Fruit fly (Drosophila melanogaster): ENCODE results near the gene Or33b.
A peak's percentile ranks its signal among the peaks of the same experiment; 100 is the strongest.

The Or33b gene

dm6 chr2L:11955839-11956238, 19.9 kb downstream of the Or33b start:
- TF ChIP-seq EcR (GFP tag; optimal IDR thresholded peaks at IDR 0.05) (no peak), CG4496 (GFP tag; IDR thresholded peaks at IDR 0.05) (no peak), D1 (tag; optimal IDR thresholded peaks at IDR 0.05) (no peak), Ets98B (GFP tag; IDR thresholded peaks at IDR 0.05) (no peak)

dm6 chr2L:11958729-11959128, 22.7 kb downstream of the Or33b start:
- no peak for TF ChIP-seq D1 (tag; optimal IDR thresholded peaks at IDR 0.05)
- peak; percentile 10 for TF ChIP-seq Pif1A (GFP tag; optimal IDR thresholded peaks at IDR 0.05)
- TF ChIP-seq CG10348 (GFP tag; IDR thresholded peaks at IDR 0.05): no peak
- no peak for TF ChIP-seq gl (tag; optimal IDR thresholded peaks at IDR 0.05)
- TF ChIP-seq CG17806 (tag; optimal IDR thresholded peaks at IDR 0.05): no peak
- no peak for TF ChIP-seq EcR (GFP tag; optimal IDR thresholded peaks at IDR 0.05)
- TF ChIP-seq CG14655 (GFP tag; optimal IDR thresholded peaks at IDR 0.05): peak; percentile 32
- TF ChIP-seq CG8159 (tag; optimal IDR thresholded peaks at IDR 0.05): peak; percentile 18
- TF ChIP-seq Ets98B (GFP tag; IDR thresholded peaks at IDR 0.05): no peak
- TF ChIP-seq Snoo (tag; optimal IDR thresholded peaks at IDR 0.05): no peak
- no peak for TF ChIP-seq CG8301 (tag; optimal IDR thresholded peaks at IDR 0.05)
- TF ChIP-seq CG15710 (tag; optimal IDR thresholded peaks at IDR 0.05): no peak
- no peak for TF ChIP-seq CG34367 (tag; optimal IDR thresholded peaks at IDR 0.05)
- TF ChIP-seq CG12605 (GFP tag; IDR thresholded peaks at IDR 0.05): no peak
- TF ChIP-seq CG32121 (GFP tag; IDR thresholded peaks at IDR 0.05): no peak
- no peak for TF ChIP-seq CG4496 (GFP tag; IDR thresholded peaks at IDR 0.05)
- no peak for TF ChIP-seq Pif1B (GFP tag; optimal IDR thresholded peaks at IDR 0.05)
- TF ChIP-seq CG9948 (tag; optimal IDR thresholded peaks at IDR 0.05): no peak
- no peak for TF ChIP-seq fd96Ca (GFP tag; IDR thresholded peaks at IDR 0.05)
- no peak for TF ChIP-seq rn (GFP tag; IDR thresholded peaks at IDR 0.05)

DNA sequence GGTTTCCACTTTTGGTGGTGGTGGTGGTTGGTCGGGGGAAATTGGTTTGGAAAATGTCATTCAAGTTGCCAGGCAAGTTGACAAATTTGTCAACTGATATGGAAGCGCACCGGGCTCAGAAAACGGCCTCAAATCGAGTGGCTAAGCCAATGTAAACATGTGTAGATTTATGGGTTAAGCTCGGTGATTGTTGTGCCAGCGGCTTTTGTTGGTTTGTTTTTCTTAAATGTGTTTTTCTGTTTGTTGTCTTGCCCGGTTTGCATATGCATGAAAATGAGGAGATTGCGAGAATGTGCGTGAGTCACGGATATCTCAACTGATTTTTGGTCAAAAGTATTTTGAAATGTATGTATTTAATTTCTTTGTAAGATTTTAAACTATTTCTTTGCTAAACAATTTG, 24.9 kb downstream of the Or33b start:
- TF ChIP-seq CG12605 (GFP tag; IDR thresholded peaks at IDR 0.05) (no peak), CG8301 (tag; optimal IDR thresholded peaks at IDR 0.05) (no peak), EcR (GFP tag; optimal IDR thresholded peaks at IDR 0.05) (no peak), Snoo (tag; optimal IDR thresholded peaks at IDR 0.05) (no peak), Ets98B (GFP tag; IDR thresholded peaks at IDR 0.05) (no peak), rn (GFP tag; IDR thresholded peaks at IDR 0.05) (no peak), Pif1B (GFP tag; optimal IDR thresholded peaks at IDR 0.05) (no peak), CG15710 (tag; optimal IDR thresholded peaks at IDR 0.05) (no peak), CG17806 (tag; optimal IDR thresholded peaks at IDR 0.05) (no peak), Pif1A (GFP tag; optimal IDR thresholded peaks at IDR 0.05) (no peak), CG8159 (tag; optimal IDR thresholded peaks at IDR 0.05) (no peak), CG34367 (tag; optimal IDR thresholded peaks at IDR 0.05) (no peak)

- TF ChIP-seq Pif1A (GFP tag; optimal IDR thresholded peaks at IDR 0.05) (peak; percentile 21), CG10348 (GFP tag; IDR thresholded peaks at IDR 0.05) (no peak)
These were observed 27.7 kb downstream of the Or33b start for dm6 chr2L:11963422-11964322.

- TF ChIP-seq Ets98B (GFP tag; IDR thresholded peaks at IDR 0.05): no peak
- TF ChIP-seq EcR (GFP tag; optimal IDR thresholded peaks at IDR 0.05): peak; percentile 49
- peak; percentile 53 for TF ChIP-seq CG14655 (GFP tag; optimal IDR thresholded peaks at IDR 0.05)
- TF ChIP-seq gl (tag; optimal IDR thresholded peaks at IDR 0.05): peak; percentile 43
- no peak for TF ChIP-seq CG13204 (GFP tag; optimal IDR thresholded peaks at IDR 0.05)
- peak; percentile 43 for TF ChIP-seq CG9948 (tag; optimal IDR thresholded peaks at IDR 0.05)
- no peak for TF ChIP-seq D1 (tag; optimal IDR thresholded peaks at IDR 0.05)
- TF ChIP-seq Pif1A (GFP tag; optimal IDR thresholded peaks at IDR 0.05): no peak
- peak; percentile 67 for TF ChIP-seq CG8159 (tag; optimal IDR thresholded peaks at IDR 0.05)
- peak; percentile 8 for TF ChIP-seq CG34367 (tag; optimal IDR thresholded peaks at IDR 0.05)
- TF ChIP-seq CG17806 (tag; optimal IDR thresholded peaks at IDR 0.05): peak; percentile 18
- no peak for TF ChIP-seq Pif1B (GFP tag; optimal IDR thresholded peaks at IDR 0.05)
- TF ChIP-seq CG12605 (GFP tag; IDR thresholded peaks at IDR 0.05): no peak
- no peak for TF ChIP-seq rn (GFP tag; IDR thresholded peaks at IDR 0.05)
- no peak for TF ChIP-seq CG10348 (GFP tag; IDR thresholded peaks at IDR 0.05)
- TF ChIP-seq Snoo (tag; optimal IDR thresholded peaks at IDR 0.05): peak; percentile 25
- TF ChIP-seq CG32121 (GFP tag; IDR thresholded peaks at IDR 0.05): no peak
- TF ChIP-seq CG8301 (tag; optimal IDR thresholded peaks at IDR 0.05): peak; percentile 22
- no peak for TF ChIP-seq CG4496 (GFP tag; IDR thresholded peaks at IDR 0.05)
- TF ChIP-seq CG15710 (tag; optimal IDR thresholded peaks at IDR 0.05): peak; percentile 59
- TF ChIP-seq fd96Ca (GFP tag; IDR thresholded peaks at IDR 0.05): 0 out of 3 replicates have a peak, but pooled peaks have one; percentile 28
These were observed 29.9 kb downstream of the Or33b start for dm6 chr2L:11965610-11966594.
